Worm (Caenorhabditis elegans) whole organism, dauer: ENCODE results near the gene T24B8.7.

Experiments
- unc-62 ChIP-seq: sonication (generic microtip); optimal IDR thresholded peaks from 2 replicates; lab custom pipeline; 2017; ENCODE audit warnings: missing biosample characterization, missing genetic modification reagents, missing genetic modification characterization

Gene T24B8.7

ce11 chrII:9029218-9029672 lies 24.2 kb downstream of the T24B8.7 start, which contains the start of gene F37B12.1:
Gene F37B12.1, minus strand, starts transcription at chrII:9029268.
- TF ChIP-seq unc-62 = no peak

ce11 chrII:9028096-9028495 lies 25.4 kb downstream of the T24B8.7 start:
- TF ChIP-seq unc-62 = no peak

- no peak for TF ChIP-seq unc-62
These were observed 27.1 kb downstream of the T24B8.7 start for ce11 chrII:9026348-9026747.

ce11 chrII:9024312-9024711 lies 29.2 kb downstream of the T24B8.7 start:
- TF ChIP-seq unc-62 = no peak

- TF ChIP-seq unc-62 = no peak
These were observed 31.8 kb downstream of the T24B8.7 start for ce11 chrII:9021625-9022024.

- TF ChIP-seq unc-62 = no peak
These were observed 33.8 kb downstream of the T24B8.7 start, which contains the start of gene dep-1 for ce11 chrII:9019704-9020103. Gene dep-1, minus strand, starts transcription at chrII:9019798.

- TF ChIP-seq unc-62 = no peak
These were observed 35.8 kb downstream of the T24B8.7 start for ce11 chrII:9017628-9018027.

- TF ChIP-seq unc-62 = no peak
These were observed 38.5 kb downstream of the T24B8.7 start for ce11 chrII:9014877-9015505.

- no peak for TF ChIP-seq unc-62
These were observed 39.3 kb downstream of the T24B8.7 start for ce11 chrII:9014188-9014587.

- no peak for TF ChIP-seq unc-62
These were observed 40.1 kb downstream of the T24B8.7 start for ce11 chrII:9013341-9013740.

ce11 chrII:9010708-9011107 lies 42.8 kb downstream of the T24B8.7 start:
- TF ChIP-seq unc-62 = no peak

ce11 chrII:9009976-9010702 lies 43.3 kb downstream of the T24B8.7 start:
- no peak for TF ChIP-seq unc-62

ce11 chrII:9007741-9008140 lies 45.7 kb downstream of the T24B8.7 start:
- TF ChIP-seq unc-62 = no peak

- no peak for TF ChIP-seq unc-62
These were observed 48.4 kb downstream of the T24B8.7 start, which contains the start of gene F44G4.7 for ce11 chrII:9005067-9005466. Gene F44G4.7, minus strand, starts transcription at chrII:9005167.

- no peak for TF ChIP-seq unc-62
These were observed 51.7 kb downstream of the T24B8.7 start, which contains the start of gene F44G4.6 for ce11 chrII:9001743-9002222. Gene F44G4.6, minus strand, starts transcription at chrII:9001793.

ce11 chrII:9000331-9000730 lies 53.1 kb downstream of the T24B8.7 start, which contains the start of gene F44G4.5:
Gene F44G4.5, minus strand, starts transcription at chrII:9000431.
- TF ChIP-seq unc-62 = no peak

ce11 chrII:8997479-8997878 lies 56.0 kb downstream of the T24B8.7 start, which contains the start of the genes F44G4.3 and tdp-1:
Gene F44G4.3, minus strand, starts transcription at chrII:8997662.
Gene tdp-1, plus strand, starts transcription at chrII:8997825.
- no peak for TF ChIP-seq unc-62

ce11 chrII:8996064-8996463 lies 57.4 kb downstream of the T24B8.7 start, which contains the start of gene ndub-2:
Gene ndub-2, plus strand, starts transcription at chrII:8996364.
- no peak for TF ChIP-seq unc-62
